Worm (Caenorhabditis elegans) whole organism, mixed stage, embryonic: ENCODE results near the gene Y69H2.17.

Source experiments
- ceh-83 ChIP-seq: fragments of 200-800 bp; sonication (Bioruptor generic); optimal IDR thresholded peaks from 2 replicates; lab custom pipeline; 2018; ENCODE audit warnings: mild to moderate bottlenecking, missing genetic modification characterization, missing compliant biosample characterization
- ces-1 ChIP-seq: fragments of 150-350 bp; optimal IDR thresholded peaks from 2 replicates; lab custom pipeline; 2014; ENCODE audit warnings: missing biosample characterization, missing genetic modification reagents, missing genetic modification characterization
- elt-1 ChIP-seq: sonication (generic microtip); optimal IDR thresholded peaks from 2 replicates; lab custom pipeline; 2017; ENCODE audit warnings: missing genetic modification characterization, mild to moderate bottlenecking, missing compliant biosample characterization, antibody characterized with exemption, moderate library complexity, borderline replicate concordance; ENCODE audit not compliant: insufficient read depth
- lin-13 ChIP-seq: fragments of 150-350 bp; optimal IDR thresholded peaks from 2 replicates; lab custom pipeline; 2014; ENCODE audit warnings: missing biosample characterization, missing genetic modification characterization
- mep-1 ChIP-seq: fragments of 150-350 bp; optimal IDR thresholded peaks from 2 replicates; lab custom pipeline; 2017; ENCODE audit warnings: missing biosample characterization, missing genetic modification reagents, missing genetic modification characterization, inconsistent platforms
- nhr-237 ChIP-seq: fragments of 150-350 bp; optimal IDR thresholded peaks from 2 replicates; lab custom pipeline; 2014; ENCODE audit warnings: missing biosample characterization, missing genetic modification characterization
- nhr-28 ChIP-seq: fragments of 150-350 bp; optimal IDR thresholded peaks from 2 replicates; lab custom pipeline; 2014; ENCODE audit warnings: missing biosample characterization, missing genetic modification characterization
- snpc-4 ChIP-seq: fragments of 150-350 bp; optimal IDR thresholded peaks from 2 replicates; lab custom pipeline; 2014; ENCODE audit warnings: missing biosample characterization, missing genetic modification characterization
- unc-62 ChIP-seq: fragments of 150-350 bp; optimal IDR thresholded peaks from 2 replicates; lab custom pipeline; 2014; ENCODE audit warnings: missing biosample characterization, missing genetic modification reagents, missing genetic modification characterization
- ztf-11 ChIP-seq: fragments of 150-350 bp; optimal IDR thresholded peaks from 2 replicates; lab custom pipeline; 2014; ENCODE audit warnings: missing biosample characterization, missing genetic modification characterization

DNA sequence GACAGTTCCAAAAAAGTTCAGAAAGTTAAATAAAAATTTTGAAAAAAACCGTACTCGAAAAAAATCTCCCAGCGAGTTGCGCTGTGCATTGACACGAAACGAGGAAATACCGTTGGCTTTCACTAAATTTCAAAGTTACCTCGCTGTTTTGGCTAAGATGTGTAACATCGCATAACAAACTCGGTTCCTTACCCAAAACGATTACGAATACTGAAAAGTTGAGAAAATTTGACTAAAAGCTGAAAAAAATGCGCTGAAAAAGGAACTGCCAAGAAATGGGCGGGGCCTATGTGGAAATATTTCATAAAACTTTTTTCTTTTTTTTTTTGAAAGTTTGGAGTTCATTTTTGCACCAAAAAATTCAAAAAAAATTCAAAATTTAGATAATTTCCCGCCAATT is 34.7 kb downstream of the Y69H2.17 start:
- TF ChIP-seq nhr-237, result no peak
- TF ChIP-seq ztf-11 (tag; lab: Kevin White, UChicago), result no peak
- no peak for TF ChIP-seq elt-1 (tag; lab: Kevin White, UChicago)
- no peak for TF ChIP-seq unc-62 (GFP tag; lab: Kevin White, UChicago)
- TF ChIP-seq mep-1 (tag; lab: Kevin White, UChicago), result no peak
- TF ChIP-seq snpc-4 (tag; lab: Kevin White, UChicago), result no peak
- no peak for TF ChIP-seq ces-1 (GFP tag; lab: Kevin White, UChicago)
- no peak for TF ChIP-seq ceh-83 (GFP tag; lab: Kevin White, UChicago)
- no peak for TF ChIP-seq lin-13 (tag; lab: Kevin White, UChicago)
- no peak for TF ChIP-seq nhr-28 (tag; lab: Kevin White, UChicago)
